Fruit fly (Drosophila melanogaster): Measurements from ENCODE around the gene CG7300.

Gene CG7300

dm6 chr2L:10661490-10662240, 36.2 kb downstream of the CG7300 start, which contains the start of gene CG31871 (continued):
- peak; percentile 42 for TF ChIP-seq salm (tag; optimal IDR thresholded peaks at IDR 0.05)
- TF ChIP-seq jumu (GFP tag; optimal IDR thresholded peaks at IDR 0.05) = no peak
- peak; percentile 61 for TF ChIP-seq CG14014 (GFP tag; IDR thresholded peaks at IDR 0.05)
- TF ChIP-seq CG18011 (GFP tag; optimal IDR thresholded peaks at IDR 0.05) = peak; percentile 3
- TF ChIP-seq gro (GFP tag; optimal IDR thresholded peaks at IDR 0.05) = no peak
- no peak for TF ChIP-seq bbx (GFP tag; IDR thresholded peaks at IDR 0.05; ENCODE audit: partially characterized antibody)
- peak; percentile 53 for TF ChIP-seq CG9215 (GFP tag; IDR thresholded peaks at IDR 0.05)
- TF ChIP-seq Fer1 (GFP tag; optimal IDR thresholded peaks at IDR 0.05) = no peak
- TF ChIP-seq Lhr (GFP tag; optimal IDR thresholded peaks at IDR 0.05) = peak; percentile 34
- TF ChIP-seq btn (GFP tag; optimal IDR thresholded peaks at IDR 0.05) = no peak
- peak; percentile 77 for TF ChIP-seq tgo (GFP tag; IDR thresholded peaks at IDR 0.05)
- no peak for TF ChIP-seq pho (GFP tag; optimal IDR thresholded peaks at IDR 0.05)
- TF ChIP-seq maf-S (GFP tag; optimal IDR thresholded peaks at IDR 0.05) = no peak
- no peak for TF ChIP-seq pan (optimal IDR thresholded peaks at IDR 0.05)
- TF ChIP-seq pan (GFP tag; optimal IDR thresholded peaks at IDR 0.05 in 1 of 2, IDR thresholded peaks at IDR 0.05 in 1 of 2) = peak in 1 of 2 experiments; percentile 77
- TF ChIP-seq corto (GFP tag; optimal IDR thresholded peaks at IDR 0.05) = no peak
- TF ChIP-seq ci (GFP tag; IDR thresholded peaks at IDR 0.05) = no peak; the same call in 2 of the 3 replicates
- peak; percentile 2 for TF ChIP-seq CG8359 (GFP tag; optimal IDR thresholded peaks at IDR 0.05; ENCODE audit: borderline replicate concordance)
- TF ChIP-seq Ets65A (GFP tag) = no peak
- no peak for TF ChIP-seq CG11560 (tag; IDR thresholded peaks at IDR 0.05)
- no peak for TF ChIP-seq ash1 (GFP tag; optimal IDR thresholded peaks at IDR 0.05)
- no peak for TF ChIP-seq CG11247 (GFP tag; IDR thresholded peaks at IDR 0.05)
- no peak for TF ChIP-seq CG6683 (GFP tag; optimal IDR thresholded peaks at IDR 0.05)
- TF ChIP-seq dm (GFP tag; optimal IDR thresholded peaks at IDR 0.05) = no peak
- peak; percentile 23 for TF ChIP-seq Fer2 (tag; optimal IDR thresholded peaks at IDR 0.05)
- TF ChIP-seq ftz-f1 (GFP tag; optimal IDR thresholded peaks at IDR 0.05) = no peak
- TF ChIP-seq otp (GFP tag; IDR thresholded peaks at IDR 0.05) = no peak
- TF ChIP-seq CG2129 (GFP tag; IDR thresholded peaks at IDR 0.05; ENCODE audit: partially characterized antibody) = no peak
- TF ChIP-seq lola (GFP tag; optimal IDR thresholded peaks at IDR 0.05) = no peak
- peak; percentile 68 for TF ChIP-seq esg (GFP tag; conservative IDR thresholded peaks at IDR 0.05)
- TF ChIP-seq Nf-YA (GFP tag; IDR thresholded peaks at IDR 0.05) = peak; percentile 23; the same call in 1 of the 2 replicates
- TF ChIP-seq ab (GFP tag; optimal IDR thresholded peaks at IDR 0.05) = no peak
- peak; percentile 58; the same call in 1 of the 2 replicates for TF ChIP-seq CG32767 (GFP tag; IDR thresholded peaks at IDR 0.05)
- no peak for TF ChIP-seq CG31388 (GFP tag; optimal IDR thresholded peaks at IDR 0.05)
- TF ChIP-seq h (optimal IDR thresholded peaks at IDR 0.05) = no peak
- TF ChIP-seq CG12391 (tag; optimal IDR thresholded peaks at IDR 0.05) = peak; percentile 83
- TF ChIP-seq repo (GFP tag; optimal IDR thresholded peaks at IDR 0.05) = no peak
- TF ChIP-seq her (GFP tag; optimal IDR thresholded peaks at IDR 0.05) = no peak
- peak; percentile 92 for TF ChIP-seq gem (tag; optimal IDR thresholded peaks at IDR 0.05)
- TF ChIP-seq peb (GFP tag; IDR thresholded peaks at IDR 0.05) = peak; percentile 61
- TF ChIP-seq CG2120 (GFP tag; optimal IDR thresholded peaks at IDR 0.05) = peak; percentile 25
- TF ChIP-seq z (GFP tag; IDR thresholded peaks at IDR 0.05) = no peak
- TF ChIP-seq CG11093 (GFP tag; IDR thresholded peaks at IDR 0.05) = 0 out of 3 replicates have a peak, but pooled peaks have one; percentile 52
- peak in 1 of 2 experiments; percentile 61 for TF ChIP-seq crp (GFP tag; optimal IDR thresholded peaks at IDR 0.05)
- no peak for TF ChIP-seq CG10565 (GFP tag; optimal IDR thresholded peaks at IDR 0.05)
- no peak for TF ChIP-seq CG3838 (GFP tag; optimal IDR thresholded peaks at IDR 0.05)
- TF ChIP-seq Antp (GFP tag; optimal IDR thresholded peaks at IDR 0.05) = no peak
- peak; percentile 67 for TF ChIP-seq lab (GFP tag; optimal IDR thresholded peaks at IDR 0.05)
- peak; percentile 30 for TF ChIP-seq CG12769 (tag; optimal IDR thresholded peaks at IDR 0.05)
- peak; percentile 42 for TF ChIP-seq Ada2b (GFP tag; IDR thresholded peaks at IDR 0.05)
